Worm (Caenorhabditis elegans) whole organism, L3 larva: ENCODE data around the gene bnc-1.
A peak's percentile ranks its signal among the peaks of the same experiment; 100 is the strongest.

Source experiments
- R02D3.7 ChIP-seq: fragments of 150-350 bp; optimal IDR thresholded peaks from 2 replicates; lab custom pipeline; 2014; ENCODE audit warnings: missing biosample characterization, missing genetic modification characterization
- ZK546.5 ChIP-seq: sonication (generic microtip); optimal IDR thresholded peaks from 2 replicates; lab custom pipeline; 2017; ENCODE audit warnings: missing biosample characterization, missing genetic modification characterization
- aly-2 ChIP-seq: fragments of 150-350 bp; optimal IDR thresholded peaks from 2 replicates; lab custom pipeline; 2014; ENCODE audit warnings: missing biosample characterization, missing genetic modification characterization
- ama-1 ChIP-seq: fragments of 150-350 bp; optimal IDR thresholded peaks from 2 replicates; lab custom pipeline; 2018
- ceh-16 ChIP-seq: sonication (generic microtip); optimal IDR thresholded peaks from 2 replicates; lab custom pipeline; 2017; ENCODE audit warnings: missing biosample characterization, missing genetic modification characterization
- ceh-28 ChIP-seq: fragments of 150-350 bp; optimal IDR thresholded peaks from 2 replicates; lab custom pipeline; 2014; ENCODE audit warnings: missing biosample characterization, missing genetic modification reagents, missing genetic modification characterization
- ceh-82 ChIP-seq: fragments of 150-350 bp; optimal IDR thresholded peaks from 2 replicates; lab custom pipeline; 2014; ENCODE audit warnings: missing biosample characterization, missing genetic modification characterization
- ceh-9 ChIP-seq: sonication (generic microtip); optimal IDR thresholded peaks from 2 replicates; lab custom pipeline; 2018; ENCODE audit warnings: missing biosample characterization, missing genetic modification characterization
- daf-12 ChIP-seq: fragments of 150-350 bp; optimal IDR thresholded peaks from 2 replicates; lab custom pipeline; 2014; ENCODE audit warnings: missing biosample characterization, missing genetic modification reagents, missing genetic modification characterization
- egl-27 ChIP-seq: sonication (generic microtip); optimal IDR thresholded peaks from 4 replicates; lab custom pipeline; 2017; ENCODE audit warnings: missing biosample characterization, missing genetic modification reagents, missing genetic modification characterization
- egl-5 ChIP-seq: fragments of 150-350 bp; optimal IDR thresholded peaks from 2 replicates; lab custom pipeline; 2017; ENCODE audit warnings: missing biosample characterization, missing genetic modification reagents, missing genetic modification characterization, inconsistent platforms
- elt-1 ChIP-seq: fragments of 150-350 bp; optimal IDR thresholded peaks from 2 replicates; lab custom pipeline; 2014; ENCODE audit warnings: missing biosample characterization, missing genetic modification characterization
- elt-2 ChIP-seq: sonication (generic microtip); optimal IDR thresholded peaks from 2 replicates; lab custom pipeline; 2016; ENCODE audit warnings: missing genetic modification reagents, mild to moderate bottlenecking, missing genetic modification characterization, missing compliant biosample characterization
- eor-1 ChIP-seq, 2 experiments: fragments of 150-350 bp; optimal IDR thresholded peaks; 2 replicates each; lab custom pipeline; 2014 to 2018; ENCODE audit warnings: missing biosample characterization in 2 of 2, missing genetic modification characterization in 2 of 2
- fkh-10 ChIP-seq: sonication (generic microtip); optimal IDR thresholded peaks from 2 replicates; lab custom pipeline; 2017; ENCODE audit warnings: missing biosample characterization, missing genetic modification reagents, missing genetic modification characterization
- fkh-2 ChIP-seq: fragments of 150-350 bp; optimal IDR thresholded peaks from 2 replicates; lab custom pipeline; 2014; ENCODE audit warnings: missing biosample characterization, missing genetic modification reagents, missing genetic modification characterization
- fos-1 ChIP-seq: fragments of 150-350 bp; optimal IDR thresholded peaks from 2 replicates; lab custom pipeline; 2014; ENCODE audit warnings: missing biosample characterization, missing genetic modification characterization
- hmg-11 ChIP-seq: sonication (generic microtip); optimal IDR thresholded peaks from 2 replicates; lab custom pipeline; 2016; ENCODE audit warnings: missing genetic modification characterization, missing compliant biosample characterization
- lin-15B ChIP-seq: fragments of 150-350 bp; optimal IDR thresholded peaks from 2 replicates; lab custom pipeline; 2014; ENCODE audit warnings: missing biosample characterization, missing genetic modification characterization
- lin-39 ChIP-seq: fragments of 150-350 bp; optimal IDR thresholded peaks from 2 replicates; lab custom pipeline; 2018; ENCODE audit warnings: missing biosample characterization, missing genetic modification reagents, missing genetic modification characterization
- lsy-12 ChIP-seq: sonication (generic microtip); optimal IDR thresholded peaks from 2 replicates; lab custom pipeline; 2016; ENCODE audit warnings: mild to moderate bottlenecking, missing genetic modification characterization, missing compliant biosample characterization
- mdl-1 ChIP-seq: fragments of 150-350 bp; optimal IDR thresholded peaks from 2 replicates; lab custom pipeline; 2014; ENCODE audit warnings: missing biosample characterization, missing genetic modification characterization
- nfya-1 ChIP-seq: sonication (generic microtip); optimal IDR thresholded peaks from 2 replicates; lab custom pipeline; 2017; ENCODE audit warnings: missing genetic modification characterization, mild to moderate bottlenecking, missing compliant biosample characterization, antibody characterized with exemption, moderate library complexity; ENCODE audit not compliant: insufficient read depth
- nhr-11 ChIP-seq: fragments of 150-350 bp; optimal IDR thresholded peaks from 2 replicates; lab custom pipeline; 2014; ENCODE audit warnings: missing biosample characterization, missing genetic modification characterization
- nhr-12 ChIP-seq: fragments of 150-350 bp; optimal IDR thresholded peaks from 2 replicates; lab custom pipeline; 2014; ENCODE audit warnings: missing biosample characterization, missing genetic modification characterization
- nhr-23 ChIP-seq: fragments of 150-350 bp; optimal IDR thresholded peaks from 2 replicates; lab custom pipeline; 2014; ENCODE audit warnings: missing biosample characterization, missing genetic modification reagents, missing genetic modification characterization
- nhr-237 ChIP-seq: fragments of 150-350 bp; optimal IDR thresholded peaks from 2 replicates; lab custom pipeline; 2014; ENCODE audit warnings: missing biosample characterization, missing genetic modification characterization
- nhr-25 ChIP-seq: sonication (generic microtip); optimal IDR thresholded peaks from 2 replicates; lab custom pipeline; 2017; ENCODE audit warnings: missing biosample characterization, missing genetic modification characterization
- nhr-28 ChIP-seq: fragments of 150-350 bp; optimal IDR thresholded peaks from 2 replicates; lab custom pipeline; 2014; ENCODE audit warnings: missing biosample characterization, missing genetic modification characterization
- nhr-43 ChIP-seq: sonication (generic microtip); optimal IDR thresholded peaks from 2 replicates; lab custom pipeline; 2016; ENCODE audit warnings: mild to moderate bottlenecking, missing genetic modification characterization, missing compliant biosample characterization; ENCODE audit not compliant: poor library complexity, severe bottlenecking
- nhr-67 ChIP-seq: fragments of 150-350 bp; optimal IDR thresholded peaks from 2 replicates; lab custom pipeline; 2014; ENCODE audit warnings: missing biosample characterization, missing genetic modification characterization
- nhr-76 ChIP-seq: fragments of 150-350 bp; sonication (generic microtip); optimal IDR thresholded peaks from 5 replicates; lab custom pipeline; 2014; ENCODE audit warnings: missing biosample characterization, missing genetic modification characterization
- nhr-77 ChIP-seq: fragments of 150-350 bp; optimal IDR thresholded peaks from 2 replicates; lab custom pipeline; 2014; ENCODE audit warnings: missing biosample characterization, missing genetic modification characterization
- pha-4 ChIP-seq: fragments of 150-350 bp; optimal IDR thresholded peaks from 2 replicates; lab custom pipeline; 2014; ENCODE audit warnings: missing biosample characterization, missing genetic modification reagents, missing genetic modification characterization
- sea-2 ChIP-seq: fragments of 150-350 bp; sonication (generic microtip); optimal IDR thresholded peaks from 4 replicates; lab custom pipeline; 2014; ENCODE audit warnings: missing biosample characterization, missing genetic modification reagents, missing genetic modification characterization
- skn-1 ChIP-seq: fragments of 150-350 bp; optimal IDR thresholded peaks from 2 replicates; lab custom pipeline; 2014; ENCODE audit warnings: missing biosample characterization, missing genetic modification characterization
- snpc-4 ChIP-seq: fragments of 150-350 bp; optimal IDR thresholded peaks from 2 replicates; lab custom pipeline; 2014; ENCODE audit warnings: missing biosample characterization, missing genetic modification characterization
- tbx-2 ChIP-seq: sonication (generic microtip); optimal IDR thresholded peaks from 2 replicates; lab custom pipeline; 2016; ENCODE audit warnings: mild to moderate bottlenecking, missing genetic modification characterization, missing compliant biosample characterization
- unc-39 ChIP-seq: sonication (generic microtip); optimal IDR thresholded peaks from 4 replicates; lab custom pipeline; 2017; ENCODE audit warnings: missing biosample characterization, missing genetic modification characterization
- unc-62 ChIP-seq: fragments of 150-350 bp; sonication (generic microtip); optimal IDR thresholded peaks from 4 replicates; lab custom pipeline; 2014; ENCODE audit warnings: missing biosample characterization, missing genetic modification reagents, missing genetic modification characterization
- ztf-11 ChIP-seq: fragments of 150-350 bp; optimal IDR thresholded peaks from 2 replicates; lab custom pipeline; 2014; ENCODE audit warnings: missing biosample characterization, missing genetic modification characterization
- ztf-4 ChIP-seq: fragments of 150-350 bp; optimal IDR thresholded peaks from 2 replicates; lab custom pipeline; 2014; ENCODE audit warnings: missing biosample characterization, missing genetic modification characterization

bnc-1 gene

DNA sequence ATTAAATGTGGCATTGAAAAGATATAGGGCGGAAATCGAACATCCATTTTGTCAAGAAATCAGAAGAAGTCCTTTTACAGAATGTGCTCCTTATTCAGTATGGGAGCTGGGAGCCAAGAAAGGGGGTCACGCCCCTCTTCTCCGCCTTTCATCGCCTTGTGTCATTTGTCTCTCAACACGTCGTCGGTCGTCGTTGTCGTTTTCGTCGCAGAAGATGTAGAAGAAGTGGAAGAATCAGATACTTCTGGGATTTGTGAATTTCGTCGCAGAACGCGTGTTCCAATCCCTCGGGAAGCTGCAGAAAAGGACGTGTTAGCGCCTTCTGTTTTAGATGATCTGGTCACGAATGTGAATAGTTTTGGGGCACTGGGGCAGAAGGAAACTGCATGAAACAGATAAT lies at the start of gene bnc-1:
bnc-1 (minus strand) TSS at position 101 of the 400 bp plus-strand sequence.
- TF ChIP-seq lin-39 (no peak), nhr-12 (tag; lab: Kevin White, UChicago) (no peak), daf-12 (tag; lab: Kevin White, UChicago) (no peak), ceh-16 (tag; lab: Kevin White, UChicago) (no peak), ceh-9 (tag; lab: Kevin White, UChicago) (no peak), sea-2 (GFP tag; lab: Kevin White, UChicago) (no peak), pha-4 (no peak), nhr-77 (no peak), nhr-76 (tag; lab: Kevin White, UChicago) (no peak), lsy-12 (tag; lab: Kevin White, UChicago) (no peak), fkh-10 (GFP tag; lab: Kevin White, UChicago) (no peak), ceh-28 (tag; lab: Kevin White, UChicago) (no peak), nhr-25 (tag; lab: Kevin White, UChicago) (no peak)
- TF ChIP-seq, all 47 proteins: peak for 0

DNA sequence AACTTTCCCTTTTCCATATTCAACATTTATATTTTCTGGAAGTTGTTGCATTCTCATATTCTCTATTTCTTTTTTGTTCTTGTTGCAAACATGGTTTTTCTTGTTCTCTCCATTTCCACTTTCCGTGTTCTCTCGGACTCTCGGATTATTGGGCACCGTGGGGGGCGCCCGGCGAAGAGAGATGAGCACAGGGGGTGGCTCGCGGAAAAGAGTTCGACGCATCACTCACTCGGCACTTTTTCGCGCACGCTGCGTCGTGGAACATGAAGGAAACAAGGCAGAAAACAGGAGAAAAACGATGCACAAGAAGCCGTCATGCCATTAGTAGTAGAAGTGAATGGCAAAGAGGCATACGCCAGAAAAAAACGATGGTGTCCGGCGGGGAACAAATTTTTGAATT lies 49.8 kb upstream of the bnc-1 start:
- no peak for TF ChIP-seq nhr-11 (tag; lab: Kevin White, UChicago)
- TF ChIP-seq lin-15B (tag; lab: Kevin White, UChicago): no peak
- TF ChIP-seq ZK546.5 (tag; lab: Kevin White, UChicago): no peak
- no peak for TF ChIP-seq ceh-28 (tag; lab: Kevin White, UChicago)
- no peak for TF ChIP-seq fkh-10 (GFP tag; lab: Kevin White, UChicago)
- peak; percentile 22 for TF ChIP-seq nfya-1 (tag; lab: Kevin White, UChicago)
- no peak for TF ChIP-seq nhr-43 (tag; lab: Kevin White, UChicago)
- TF ChIP-seq nhr-23 (tag; lab: Kevin White, UChicago): no peak
- no peak for TF ChIP-seq ceh-82 (tag; lab: Kevin White, UChicago)
- TF ChIP-seq elt-1: no peak
- TF ChIP-seq nhr-76 (tag; lab: Kevin White, UChicago): no peak
- TF ChIP-seq egl-27: no peak
- TF ChIP-seq lin-39: peak; percentile 56
- TF ChIP-seq hmg-11: peak; percentile 3
- no peak for TF ChIP-seq mdl-1
- TF ChIP-seq lsy-12 (tag; lab: Kevin White, UChicago): no peak
- TF ChIP-seq ztf-4: no peak

DNA sequence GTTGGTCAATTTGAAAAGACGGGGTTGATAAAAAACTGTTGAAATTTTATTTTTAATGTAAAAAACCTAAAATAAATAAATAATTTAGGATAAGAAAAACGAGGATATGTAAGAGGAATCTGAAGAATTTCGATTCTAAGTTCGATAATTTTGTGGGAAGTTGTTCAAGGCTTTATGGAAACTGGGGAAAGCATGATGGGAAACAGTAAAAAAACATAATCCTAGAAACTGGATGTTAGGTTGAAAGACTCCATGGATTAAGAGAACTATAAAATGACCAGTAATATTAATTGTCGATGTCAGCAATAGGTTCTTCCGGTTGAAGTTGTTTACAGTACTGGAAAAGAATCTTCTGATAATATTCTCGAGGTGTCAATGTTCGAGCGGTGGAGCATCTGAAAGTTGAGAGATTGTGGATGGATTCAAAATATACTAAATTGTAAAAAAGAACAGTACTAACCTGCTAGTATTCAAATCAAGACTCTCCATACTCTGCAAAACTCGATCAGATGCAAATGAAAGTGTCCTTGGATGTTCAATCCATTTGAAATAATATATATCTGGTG lies 43.5 kb upstream of the bnc-1 start:
- TF ChIP-seq ztf-11 (tag; lab: Kevin White, UChicago) (no peak), fkh-2 (tag; lab: Kevin White, UChicago) (no peak), ama-1 (lab: Kevin White, UChicago) (no peak), daf-12 (tag; lab: Kevin White, UChicago) (no peak), nhr-25 (tag; lab: Kevin White, UChicago) (no peak), nhr-43 (tag; lab: Kevin White, UChicago) (peak; percentile 59), skn-1 (tag; lab: Kevin White, UChicago) (no peak), elt-2 (tag; lab: Kevin White, UChicago) (no peak), ceh-9 (tag; lab: Kevin White, UChicago) (no peak), unc-39 (tag; lab: Kevin White, UChicago) (no peak), lsy-12 (tag; lab: Kevin White, UChicago) (peak; percentile 29)

DNA sequence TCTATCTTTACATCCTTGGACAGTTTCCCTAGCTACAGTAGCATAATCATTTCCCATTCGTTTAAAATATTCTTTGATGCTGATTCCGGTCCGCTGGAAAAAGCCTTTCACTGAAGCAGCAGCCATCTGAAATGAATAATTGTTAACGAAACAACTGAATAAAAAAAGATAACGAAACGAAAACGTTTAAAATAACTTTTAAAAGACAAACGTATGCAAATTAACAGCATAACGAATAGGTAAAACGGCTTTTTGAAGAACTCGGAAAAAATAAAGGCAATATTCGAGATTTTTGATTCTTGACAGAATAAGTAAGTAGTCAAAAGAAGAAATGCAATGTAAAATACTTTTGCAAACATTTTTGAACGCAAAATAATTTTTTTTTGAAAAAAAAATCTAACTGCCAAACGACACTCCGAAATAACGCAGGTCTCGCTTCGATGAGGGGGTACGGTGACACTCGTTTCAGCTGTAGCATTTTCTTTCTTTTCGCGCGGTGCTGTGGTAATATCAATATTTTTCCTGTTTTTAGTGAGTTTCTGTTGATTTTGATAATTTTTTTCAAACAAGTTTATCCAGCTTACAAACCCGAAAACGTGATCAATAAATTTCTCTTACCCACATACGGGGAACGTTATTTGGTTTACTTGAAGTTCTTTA lies 41.2 kb upstream of the bnc-1 start, which contains the start of the genes R04F11.5 and R04F11.2:
R04F11.5 (minus strand) TSS at position 126 of the 660 bp plus-strand sequence.
R04F11.2 (plus strand) TSS at position 488 of the 660 bp plus-strand sequence.
- no peak for TF ChIP-seq nhr-12 (tag; lab: Kevin White, UChicago)
- TF ChIP-seq ceh-82 (tag; lab: Kevin White, UChicago): no peak
- no peak for TF ChIP-seq nhr-67 (tag; lab: Kevin White, UChicago)
- TF ChIP-seq aly-2 (tag; lab: Kevin White, UChicago): no peak
- TF ChIP-seq nfya-1 (tag; lab: Kevin White, UChicago): peak; percentile 94
- TF ChIP-seq snpc-4 (tag; lab: Kevin White, UChicago): peak; percentile 81
- TF ChIP-seq elt-1: peak; percentile 45
- peak; percentile 79 for TF ChIP-seq lin-39
- TF ChIP-seq lsy-12 (tag; lab: Kevin White, UChicago): no peak
- TF ChIP-seq ztf-4: no peak
- TF ChIP-seq elt-2 (tag; lab: Kevin White, UChicago): peak; percentile 50
- no peak for TF ChIP-seq fos-1
- peak; percentile 85 for TF ChIP-seq hmg-11
- no peak for TF ChIP-seq nhr-237 (tag; lab: Kevin White, UChicago)
- TF ChIP-seq egl-5: peak; percentile 90
- no peak for TF ChIP-seq unc-39 (tag; lab: Kevin White, UChicago)
- peak; percentile 93 for TF ChIP-seq pha-4
- peak; percentile 80 for TF ChIP-seq nhr-25 (tag; lab: Kevin White, UChicago)
- TF ChIP-seq eor-1 (tag; optimal IDR thresholded peaks at IDR 0.05; lab: Kevin White, UChicago): peak in 1 of 2 experiments; percentile 4
- peak; percentile 14 for TF ChIP-seq nhr-43 (tag; lab: Kevin White, UChicago)
- TF ChIP-seq nhr-28 (tag; lab: Kevin White, UChicago): no peak
- no peak for TF ChIP-seq sea-2 (GFP tag; lab: Kevin White, UChicago)
- TF ChIP-seq ZK546.5 (tag; lab: Kevin White, UChicago): no peak
- peak; percentile 41 for TF ChIP-seq R02D3.7
- TF ChIP-seq unc-62 (GFP tag; lab: Kevin White, UChicago): no peak
- TF ChIP-seq ztf-11 (tag; lab: Kevin White, UChicago): no peak
- TF ChIP-seq tbx-2 (tag; lab: Kevin White, UChicago): no peak
- peak; percentile 51 for TF ChIP-seq ama-1 (lab: Kevin White, UChicago)
- TF ChIP-seq ceh-28 (tag; lab: Kevin White, UChicago): peak; percentile 41
